Worm (Caenorhabditis elegans) whole organism, L2 larva: Measurements from ENCODE around the gene H28G03.2.

ENCODE experiments used
- C34F6.9 ChIP-seq: fragments of 150-350 bp; optimal IDR thresholded peaks from 2 replicates; lab custom pipeline; 2014; ENCODE audit warnings: missing biosample characterization, missing genetic modification characterization
- R02D3.7 ChIP-seq: fragments of 150-350 bp; optimal IDR thresholded peaks from 2 replicates; lab custom pipeline; 2014; ENCODE audit warnings: missing biosample characterization, missing genetic modification characterization
- Y55F3AM.14 ChIP-seq: fragments of 200-800 bp; sonication (Bioruptor generic); optimal IDR thresholded peaks from 2 replicates; lab custom pipeline; 2018; ENCODE audit warnings: mild to moderate bottlenecking, missing genetic modification characterization, missing compliant biosample characterization
- ZK546.5 ChIP-seq: sonication (generic microtip); optimal IDR thresholded peaks from 2 replicates; lab custom pipeline; 2017; ENCODE audit warnings: missing biosample characterization, missing genetic modification characterization
- aly-2 ChIP-seq: fragments of 150-350 bp; optimal IDR thresholded peaks from 2 replicates; lab custom pipeline; 2014; ENCODE audit warnings: missing biosample characterization, missing genetic modification characterization
- ama-1 ChIP-seq: fragments of 150-350 bp; optimal IDR thresholded peaks from 2 replicates; lab custom pipeline; 2018; ENCODE audit warnings: inconsistent platforms
- blmp-1 ChIP-seq: sonication (generic microtip); optimal IDR thresholded peaks from 2 replicates; lab custom pipeline; 2017; ENCODE audit warnings: missing genetic modification characterization, mild to moderate bottlenecking, missing compliant biosample characterization, antibody characterized with exemption, moderate library complexity; ENCODE audit not compliant: insufficient read depth
- ceh-16 ChIP-seq: fragments of 150-350 bp; optimal IDR thresholded peaks from 2 replicates; lab custom pipeline; 2014; ENCODE audit warnings: missing biosample characterization, missing genetic modification characterization
- ceh-82 ChIP-seq: fragments of 150-350 bp; optimal IDR thresholded peaks from 2 replicates; lab custom pipeline; 2014; ENCODE audit warnings: missing biosample characterization, missing genetic modification characterization
- crh-2 ChIP-seq: sonication (generic microtip); optimal IDR thresholded peaks from 2 replicates; lab custom pipeline; 2017; ENCODE audit warnings: missing biosample characterization, missing genetic modification characterization
- dmd-4 ChIP-seq: sonication (generic microtip); optimal IDR thresholded peaks from 2 replicates; lab custom pipeline; 2017; ENCODE audit warnings: missing biosample characterization, missing genetic modification characterization
- egl-27 ChIP-seq: sonication (generic microtip); optimal IDR thresholded peaks from 3 replicates; lab custom pipeline; 2017; ENCODE audit warnings: missing biosample characterization, missing genetic modification reagents, missing genetic modification characterization
- elt-1 ChIP-seq: fragments of 150-350 bp; optimal IDR thresholded peaks from 2 replicates; lab custom pipeline; 2014; ENCODE audit warnings: missing biosample characterization, missing genetic modification characterization
- elt-3 ChIP-seq: sonication (generic microtip); optimal IDR thresholded peaks from 2 replicates; lab custom pipeline; 2017; ENCODE audit warnings: missing biosample characterization, missing genetic modification characterization
- fos-1 ChIP-seq: fragments of 150-350 bp; optimal IDR thresholded peaks from 2 replicates; lab custom pipeline; 2014; ENCODE audit warnings: missing biosample characterization, missing genetic modification characterization
- gmeb-1 ChIP-seq: fragments of 150-350 bp; optimal IDR thresholded peaks from 2 replicates; lab custom pipeline; 2014; ENCODE audit warnings: missing biosample characterization, missing genetic modification characterization
- lin-11 ChIP-seq: fragments of 150-350 bp; sonication (generic microtip); optimal IDR thresholded peaks from 2 replicates; lab custom pipeline; 2014; ENCODE audit warnings: missing biosample characterization, missing genetic modification characterization, inconsistent platforms, mixed read lengths
- lin-13 ChIP-seq: fragments of 150-350 bp; optimal IDR thresholded peaks from 2 replicates; lab custom pipeline; 2014; ENCODE audit warnings: missing biosample characterization, missing genetic modification reagents, missing genetic modification characterization
- lsy-2 ChIP-seq, 2 experiments: fragments of 150-350 bp in 1 of 2; sonication (generic microtip) in 1 of 2; optimal IDR thresholded peaks; 2 replicates each; lab custom pipeline; 2014 to 2017; ENCODE audit warnings: missing biosample characterization in 2 of 2, missing genetic modification characterization in 2 of 2
- mab-5 ChIP-seq: fragments of 150-350 bp; optimal IDR thresholded peaks from 2 replicates; lab custom pipeline; 2014; ENCODE audit warnings: missing biosample characterization, missing genetic modification characterization
- mbf-1 ChIP-seq: sonication (generic microtip); optimal IDR thresholded peaks from 2 replicates; lab custom pipeline; 2017; ENCODE audit warnings: missing biosample characterization, missing genetic modification characterization
- mdl-1 ChIP-seq, 2 experiments: fragments of 150-350 bp in 1 of 2; sonication (generic microtip) in 1 of 2; optimal IDR thresholded peaks; 2 replicates each; lab custom pipeline; 2017; ENCODE audit warnings: missing biosample characterization in 2 of 2, missing genetic modification characterization in 2 of 2
- nhr-10 ChIP-seq: sonication (generic microtip); optimal IDR thresholded peaks from 2 replicates; lab custom pipeline; 2017; ENCODE audit warnings: missing biosample characterization, missing genetic modification characterization
- nhr-11 ChIP-seq: fragments of 150-350 bp; optimal IDR thresholded peaks from 2 replicates; lab custom pipeline; 2014; ENCODE audit warnings: missing biosample characterization, missing genetic modification characterization
- nhr-21 ChIP-seq: fragments of 150-350 bp; optimal IDR thresholded peaks from 2 replicates; lab custom pipeline; 2014; ENCODE audit warnings: missing biosample characterization, missing genetic modification characterization
- nhr-237 ChIP-seq: fragments of 150-350 bp; optimal IDR thresholded peaks from 2 replicates; lab custom pipeline; 2014; ENCODE audit warnings: missing biosample characterization, missing genetic modification characterization
- nhr-25 ChIP-seq: fragments of 150-350 bp; sonication (generic microtip); optimal IDR thresholded peaks from 3 replicates; lab custom pipeline; 2014; ENCODE audit warnings: missing biosample characterization, missing genetic modification characterization
- peb-1 ChIP-seq: fragments of 150-350 bp; optimal IDR thresholded peaks from 2 replicates; lab custom pipeline; 2014; ENCODE audit warnings: missing biosample characterization, missing genetic modification characterization
- sem-4 ChIP-seq: fragments of 150-350 bp; optimal IDR thresholded peaks from 2 replicates; lab custom pipeline; 2014; ENCODE audit warnings: missing biosample characterization, missing genetic modification reagents, missing genetic modification characterization
- skn-1 ChIP-seq: sonication (generic microtip); optimal IDR thresholded peaks from 2 replicates; lab custom pipeline; 2017; ENCODE audit warnings: missing biosample characterization, missing genetic modification characterization
- sma-9 ChIP-seq, 2 experiments: fragments of 150-350 bp in 1 of 2; sonication (generic microtip) in 1 of 2; optimal IDR thresholded peaks; 2 replicates each; lab custom pipeline; 2014 to 2016; ENCODE audit warnings: missing genetic modification characterization in 2 of 2, mild to moderate bottlenecking in 1 of 2, missing biosample characterization in 1 of 2, missing compliant biosample characterization in 1 of 2, missing genetic modification reagents in 1 of 2, moderate library complexity in 1 of 2
- snpc-4 ChIP-seq: fragments of 150-350 bp; optimal IDR thresholded peaks from 2 replicates; lab custom pipeline; 2014; ENCODE audit warnings: missing biosample characterization, missing genetic modification characterization
- unc-55 ChIP-seq: fragments of 150-350 bp; sonication (generic microtip); optimal IDR thresholded peaks from 3 replicates; lab custom pipeline; 2014; ENCODE audit warnings: missing biosample characterization, missing genetic modification reagents, missing genetic modification characterization
- ztf-1 ChIP-seq: fragments of 200-800 bp; sonication (Bioruptor generic); conservative IDR thresholded peaks from 2 replicates; pipeline ENCODE4 v1.3.6; 2022; ENCODE audit warnings: missing genetic modification characterization, missing compliant biosample characterization
- ztf-11 ChIP-seq: sonication (generic microtip); optimal IDR thresholded peaks from 2 replicates; lab custom pipeline; 2017; ENCODE audit warnings: missing biosample characterization, missing genetic modification characterization

The H28G03.2 gene

DNA sequence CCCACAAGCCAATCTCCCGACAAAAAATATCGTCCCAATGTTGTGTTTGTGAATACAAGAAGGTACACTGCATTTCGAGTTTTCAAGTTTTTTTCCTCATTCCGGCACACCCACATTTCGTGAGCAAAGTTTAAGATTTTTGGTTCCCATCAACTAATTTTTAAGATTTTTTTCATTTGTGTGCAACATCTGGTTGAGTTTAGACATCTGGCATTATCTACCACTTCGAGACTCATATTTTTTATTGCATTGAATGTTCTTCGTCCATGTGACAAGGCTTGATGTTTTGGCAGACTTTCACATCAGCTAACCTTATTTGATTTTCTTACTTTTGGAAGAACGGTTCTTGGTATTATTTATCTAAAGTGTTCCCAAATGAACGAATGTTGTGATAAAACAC is 54.8 kb downstream of the H28G03.2 start:
- TF ChIP-seq blmp-1 (tag; lab: Kevin White, UChicago) (no peak), elt-1 (tag; lab: Kevin White, UChicago) (no peak), nhr-10 (tag; lab: Kevin White, UChicago) (no peak), nhr-25 (tag; lab: Kevin White, UChicago) (no peak), ztf-11 (no peak), nhr-237 (no peak)

DNA sequence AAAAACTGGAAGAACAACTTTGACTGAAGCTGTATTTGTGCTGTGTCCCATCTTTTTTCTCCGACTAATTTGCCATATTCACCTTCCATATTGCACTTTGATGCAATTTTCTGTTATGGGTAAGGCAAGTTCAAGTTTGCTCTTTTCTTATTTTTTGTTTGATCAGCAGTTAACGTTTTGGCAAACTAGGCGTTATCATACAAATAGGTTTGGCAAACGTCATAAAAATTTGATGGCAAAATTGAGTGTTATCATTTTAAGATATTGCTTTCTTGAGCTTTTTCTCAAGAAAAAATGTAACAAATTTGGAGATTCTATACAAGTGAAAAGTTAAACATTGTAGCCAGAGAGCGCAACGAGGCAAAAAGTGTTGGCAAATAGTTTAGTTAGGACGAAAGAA is 56.5 kb downstream of the H28G03.2 start:
- TF ChIP-seq nhr-10 (tag; lab: Kevin White, UChicago) (no peak), skn-1 (no peak), ztf-1 (GFP tag; lab: Robert Waterston, UW) (no peak), sma-9 (GFP tag; optimal IDR thresholded peaks at IDR 0.05; lab: Kevin White, UChicago) (peak; percentile 12), sma-9 (tag; optimal IDR thresholded peaks at IDR 0.05; lab: Kevin White, UChicago) (no peak), nhr-11 (tag; lab: Kevin White, UChicago) (no peak), nhr-25 (tag; lab: Kevin White, UChicago) (no peak), ama-1 (lab: Kevin White, UChicago) (no peak), nhr-21 (no peak), C34F6.9 (tag; lab: Kevin White, UChicago) (no peak), fos-1 (tag; lab: Kevin White, UChicago) (peak; percentile 62), blmp-1 (tag; lab: Kevin White, UChicago) (no peak), lin-11 (tag; lab: Kevin White, UChicago) (no peak), ztf-11 (no peak), R02D3.7 (tag; lab: Kevin White, UChicago) (no peak), elt-1 (tag; lab: Kevin White, UChicago) (no peak), mdl-1 (tag; optimal IDR thresholded peaks at IDR 0.05; lab: Kevin White, UChicago) (no peak), crh-2 (peak; percentile 25), elt-3 (tag; lab: Kevin White, UChicago) (no peak)
- TF ChIP-seq, all 48 proteins: peak for 3

DNA sequence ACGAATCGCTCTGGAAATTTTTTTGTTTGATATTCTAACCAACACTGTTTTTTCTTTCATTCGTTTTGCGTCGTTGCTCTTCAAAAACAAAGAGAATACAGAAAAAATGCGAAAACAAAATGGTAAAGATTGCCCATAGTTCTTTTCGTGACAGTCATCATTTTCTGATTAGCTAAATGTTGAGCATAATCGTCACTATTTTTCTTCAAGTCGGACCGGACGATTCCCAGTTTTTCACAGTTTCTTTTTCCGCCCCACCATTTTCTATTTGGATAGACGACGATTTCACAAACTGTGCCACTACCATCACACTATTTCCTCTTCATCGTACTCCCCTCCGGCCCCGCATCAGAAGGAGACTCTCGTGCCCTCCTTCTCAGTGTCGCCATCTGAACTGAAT is 58.0 kb downstream of the H28G03.2 start:
- no peak for TF ChIP-seq nhr-11 (tag; lab: Kevin White, UChicago)
- no peak for TF ChIP-seq R02D3.7 (tag; lab: Kevin White, UChicago)
- no peak for TF ChIP-seq mbf-1 (tag; lab: Kevin White, UChicago)
- no peak for TF ChIP-seq elt-3 (tag; lab: Kevin White, UChicago)
- TF ChIP-seq snpc-4 (tag; lab: Kevin White, UChicago), result no peak
- TF ChIP-seq sem-4 (tag; lab: Kevin White, UChicago), result no peak
- no peak for TF ChIP-seq egl-27
- TF ChIP-seq Y55F3AM.14 (GFP tag; lab: Kevin White, UChicago), result no peak
- no peak for TF ChIP-seq unc-55 (GFP tag; lab: Kevin White, UChicago)
- no peak for TF ChIP-seq nhr-10 (tag; lab: Kevin White, UChicago)
- no peak for TF ChIP-seq dmd-4 (tag; lab: Kevin White, UChicago)
- TF ChIP-seq blmp-1 (tag; lab: Kevin White, UChicago), result no peak
- TF ChIP-seq nhr-25 (tag; lab: Kevin White, UChicago), result no peak
- TF ChIP-seq lsy-2 (tag; optimal IDR thresholded peaks at IDR 0.05; lab: Kevin White, UChicago), result no peak
- TF ChIP-seq mab-5 (tag; lab: Kevin White, UChicago), result no peak
- TF ChIP-seq aly-2 (tag; lab: Kevin White, UChicago), result no peak
- no peak for TF ChIP-seq gmeb-1 (tag; lab: Kevin White, UChicago)
- no peak for TF ChIP-seq lin-13
- no peak for TF ChIP-seq ztf-1 (GFP tag; lab: Robert Waterston, UW)
- no peak for TF ChIP-seq ceh-16 (tag; lab: Kevin White, UChicago)

DNA sequence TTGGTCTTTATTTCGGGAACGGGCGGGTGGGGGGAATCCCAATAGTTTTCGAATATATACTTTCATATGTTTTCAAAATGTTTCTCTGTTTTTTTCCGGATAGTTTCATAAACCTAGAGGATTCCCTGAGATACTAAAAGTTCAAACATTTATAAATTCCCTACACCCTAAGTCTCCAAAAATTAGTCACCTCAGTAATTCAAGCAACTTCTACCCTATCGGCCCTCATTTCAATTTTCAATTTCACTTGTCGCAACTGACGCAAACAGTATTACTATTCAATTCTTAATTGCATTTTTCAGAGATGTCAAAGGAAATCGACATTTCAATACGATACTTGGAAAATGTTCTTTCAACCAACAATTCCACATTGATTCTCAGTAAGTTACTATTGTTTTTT is 58.5 kb downstream of the H28G03.2 start, which contains the start of gene Y34B4A.4:
Gene Y34B4A.4, plus strand, starts transcription at position 301 of the 400 bp plus-strand sequence.
- TF ChIP-seq peb-1 (tag; lab: Kevin White, UChicago) (no peak), gmeb-1 (tag; lab: Kevin White, UChicago) (no peak), sem-4 (tag; lab: Kevin White, UChicago) (no peak), ztf-11 (no peak), nhr-10 (tag; lab: Kevin White, UChicago) (no peak), ceh-82 (tag; lab: Kevin White, UChicago) (no peak), elt-3 (tag; lab: Kevin White, UChicago) (no peak), aly-2 (tag; lab: Kevin White, UChicago) (no peak), ZK546.5 (tag; lab: Kevin White, UChicago) (no peak), snpc-4 (tag; lab: Kevin White, UChicago) (no peak), nhr-237 (no peak), mab-5 (tag; lab: Kevin White, UChicago) (no peak)
